Fruit fly (Drosophila melanogaster) whole organism, prepupa: ENCODE results near the gene sau.

Source experiments
- Blimp-1 ChIP-seq: fragments of 200-800 bp; sonication (Bioruptor generic); optimal IDR thresholded peaks from 3 replicates; lab custom pipeline; 2017; ENCODE audit warnings: missing biosample characterization, missing genetic modification characterization, mild to moderate bottlenecking, moderate library complexity, missing genetic modification reagents
- CG10631 ChIP-seq: fragments of 200-800 bp; sonication (Bioruptor generic); optimal IDR thresholded peaks from 2 replicates; lab custom pipeline; 2016; ENCODE audit warnings: missing biosample characterization, missing genetic modification characterization
- CG10669 ChIP-seq: fragments of 200-800 bp; sonication (Bioruptor generic); optimal IDR thresholded peaks from 3 replicates; lab custom pipeline; 2018; ENCODE audit warnings: missing biosample characterization, mild to moderate bottlenecking, missing genetic modification characterization, moderate library complexity
- CG11762 ChIP-seq: fragments of 200-800 bp; sonication (Bioruptor generic); optimal IDR thresholded peaks from 3 replicates; lab custom pipeline; 2016; ENCODE audit warnings: missing biosample characterization, missing genetic modification characterization; ENCODE audit not compliant: insufficient read depth
- CG15336 ChIP-seq: fragments of 200-800 bp; sonication (Bioruptor generic); IDR thresholded peaks from 2 replicates; pipeline ENCODE4 v1.3.6; 2022; ENCODE audit warnings: missing biosample characterization, missing genetic modification characterization
- CG1621 ChIP-seq: fragments of 200-800 bp; sonication (Bioruptor generic); optimal IDR thresholded peaks from 3 replicates; lab custom pipeline; 2018; ENCODE audit warnings: missing biosample characterization, mild to moderate bottlenecking, missing genetic modification characterization
- CG16779 ChIP-seq: fragments of 200-800 bp; sonication (Bioruptor generic); optimal IDR thresholded peaks from 3 replicates; lab custom pipeline; 2017; ENCODE audit warnings: missing biosample characterization, mild to moderate bottlenecking, missing genetic modification characterization
- CG3032 ChIP-seq: fragments of 200-800 bp; optimal IDR thresholded peaks from 2 replicates; lab custom pipeline; 2019; ENCODE audit warnings: missing biosample characterization, mild to moderate bottlenecking, missing genetic modification characterization, moderate library complexity
- CG31627 ChIP-seq: fragments of 200-800 bp; sonication (Bioruptor generic); optimal IDR thresholded peaks from 3 replicates; lab custom pipeline; 2016; ENCODE audit warnings: missing biosample characterization, missing genetic modification characterization
- CG32006 ChIP-seq: fragments of 200-800 bp; sonication (Bioruptor generic); optimal IDR thresholded peaks from 3 replicates; lab custom pipeline; 2017; ENCODE audit warnings: missing biosample characterization, mild to moderate bottlenecking, missing genetic modification characterization
- CG34406 ChIP-seq: fragments of 200-800 bp; sonication (Bioruptor generic); optimal IDR thresholded peaks from 3 replicates; lab custom pipeline; 2016; ENCODE audit warnings: missing biosample characterization, missing genetic modification characterization
- CG3919 ChIP-seq: fragments of 200-800 bp; sonication (Bioruptor generic); optimal IDR thresholded peaks from 3 replicates; lab custom pipeline; 2016; ENCODE audit warnings: missing biosample characterization, missing genetic modification characterization
- CG6163 ChIP-seq: fragments of 200-800 bp; sonication (Bioruptor generic); IDR thresholded peaks from 3 replicates; pipeline ENCODE4 v1.3.6; 2022; ENCODE audit warnings: missing biosample characterization, missing genetic modification characterization
- CG6792 ChIP-seq: fragments of 200-800 bp; sonication (Bioruptor generic); optimal IDR thresholded peaks from 3 replicates; lab custom pipeline; 2016; ENCODE audit warnings: missing biosample characterization, missing genetic modification characterization
- CG6808 ChIP-seq: fragments of 200-800 bp; sonication (Bioruptor generic); optimal IDR thresholded peaks from 3 replicates; lab custom pipeline; 2017; ENCODE audit warnings: missing biosample characterization, missing genetic modification characterization, mild to moderate bottlenecking, moderate library complexity, missing genetic modification reagents
- CG8119 ChIP-seq: fragments of 200-800 bp; sonication (Bioruptor generic); IDR thresholded peaks from 3 replicates; pipeline ENCODE4 v1.3.6; 2022; ENCODE audit warnings: missing biosample characterization, missing genetic modification characterization
- CG8319 ChIP-seq: fragments of 200-800 bp; sonication (Bioruptor generic); optimal IDR thresholded peaks from 3 replicates; lab custom pipeline; 2016; ENCODE audit warnings: missing biosample characterization, missing genetic modification characterization
- CG8632 ChIP-seq: fragments of 200-800 bp; sonication (Bioruptor generic); optimal IDR thresholded peaks from 3 replicates; lab custom pipeline; 2016; ENCODE audit warnings: missing biosample characterization, missing genetic modification characterization
- CG9139 ChIP-seq: fragments of 200-800 bp; sonication (Bioruptor generic); optimal IDR thresholded peaks from 3 replicates; lab custom pipeline; 2017; ENCODE audit warnings: missing biosample characterization, mild to moderate bottlenecking, missing genetic modification characterization
- Eip75B ChIP-seq: fragments of 200-800 bp; sonication (Bioruptor generic); optimal IDR thresholded peaks from 3 replicates; lab custom pipeline; 2016; ENCODE audit warnings: missing biosample characterization, missing genetic modification characterization
- Eip78C ChIP-seq: fragments of 200-800 bp; sonication (Bioruptor generic); peaks from one replicate; lab custom pipeline; 2016; ENCODE audit warnings: missing biosample characterization, missing genetic modification characterization
- Eip93F ChIP-seq: fragments of 200-800 bp; sonication (Bioruptor generic); optimal IDR thresholded peaks from 2 replicates; lab custom pipeline; 2016; ENCODE audit warnings: missing biosample characterization, mild to moderate bottlenecking, missing genetic modification characterization
- Ets21C ChIP-seq: fragments of 200-800 bp; sonication (Bioruptor generic); optimal IDR thresholded peaks from 3 replicates; lab custom pipeline; 2016; ENCODE audit warnings: missing biosample characterization, missing genetic modification characterization
- Gug ChIP-seq: fragments of 200-800 bp; sonication (Bioruptor generic); IDR thresholded peaks from 2 replicates; pipeline ENCODE4 v1.3.6; 2022; ENCODE audit warnings: missing biosample characterization, missing genetic modification characterization
- Hr39 ChIP-seq: fragments of 200-800 bp; sonication (Bioruptor generic); optimal IDR thresholded peaks from 2 replicates; lab custom pipeline; 2016; ENCODE audit warnings: missing biosample characterization, missing genetic modification characterization
- OdsH ChIP-seq: fragments of 200-800 bp; sonication (Bioruptor generic); optimal IDR thresholded peaks from 3 replicates; lab custom pipeline; 2016; ENCODE audit warnings: missing biosample characterization, missing genetic modification characterization
- Smox ChIP-seq: fragments of 200-800 bp; sonication (Bioruptor generic); optimal IDR thresholded peaks from 3 replicates; lab custom pipeline; 2016; ENCODE audit warnings: missing biosample characterization, missing genetic modification characterization
- Sox102F ChIP-seq: fragments of 200-800 bp; sonication (Bioruptor generic); optimal IDR thresholded peaks from 2 replicates; lab custom pipeline; 2016; ENCODE audit warnings: missing biosample characterization, mild to moderate bottlenecking, missing genetic modification characterization
- Sox14 ChIP-seq: fragments of 200-800 bp; sonication (Bioruptor generic); optimal IDR thresholded peaks from 3 replicates; lab custom pipeline; 2016; ENCODE audit warnings: missing biosample characterization, missing genetic modification characterization
- Sox15 ChIP-seq: fragments of 200-800 bp; sonication (Bioruptor generic); optimal IDR thresholded peaks from 3 replicates; lab custom pipeline; 2016; ENCODE audit warnings: missing biosample characterization, missing genetic modification characterization
- achi ChIP-seq: fragments of 200-800 bp; sonication (Bioruptor generic); optimal IDR thresholded peaks from 3 replicates; lab custom pipeline; 2016; ENCODE audit warnings: missing biosample characterization, missing genetic modification characterization
- acj6 ChIP-seq: fragments of 200-800 bp; sonication (Bioruptor generic); optimal IDR thresholded peaks from 3 replicates; lab custom pipeline; 2016; ENCODE audit warnings: missing biosample characterization, missing genetic modification characterization
- cyc ChIP-seq: fragments of 200-800 bp; sonication (Bioruptor generic); optimal IDR thresholded peaks from 3 replicates; lab custom pipeline; 2016; ENCODE audit warnings: missing biosample characterization, missing genetic modification characterization
- dac ChIP-seq: fragments of 200-800 bp; sonication (Bioruptor generic); optimal IDR thresholded peaks from 2 replicates; lab custom pipeline; 2017; ENCODE audit warnings: missing biosample characterization, mild to moderate bottlenecking, missing genetic modification characterization
- dsx ChIP-seq: fragments of 200-800 bp; optimal IDR thresholded peaks from 3 replicates; lab custom pipeline; 2019; ENCODE audit warnings: missing biosample characterization, mild to moderate bottlenecking, missing genetic modification characterization, moderate library complexity; ENCODE audit not compliant: poor library complexity, severe bottlenecking
- eg ChIP-seq: fragments of 200-800 bp; sonication (Bioruptor generic); IDR thresholded peaks from 3 replicates; pipeline ENCODE4 v1.3.6; 2022; ENCODE audit warnings: missing biosample characterization, missing genetic modification characterization
- esn ChIP-seq: fragments of 200-800 bp; sonication (Bioruptor generic); optimal IDR thresholded peaks from 2 replicates; lab custom pipeline; 2016; ENCODE audit warnings: missing biosample characterization, mild to moderate bottlenecking, missing genetic modification characterization, moderate library complexity
- fd59A ChIP-seq: fragments of 200-800 bp; sonication (Bioruptor generic); optimal IDR thresholded peaks from 2 replicates; lab custom pipeline; 2017; ENCODE audit warnings: missing biosample characterization, mild to moderate bottlenecking, missing genetic modification characterization, missing genetic modification reagents
- fd85E ChIP-seq: fragments of 200-800 bp; sonication (Bioruptor generic); optimal IDR thresholded peaks from 3 replicates; lab custom pipeline; 2016; ENCODE audit warnings: missing biosample characterization, missing genetic modification characterization
- fkh ChIP-seq: fragments of 200-800 bp; sonication (Bioruptor generic); optimal IDR thresholded peaks from 3 replicates; lab custom pipeline; 2017; ENCODE audit warnings: missing biosample characterization, mild to moderate bottlenecking, missing genetic modification characterization, moderate library complexity
- net ChIP-seq: fragments of 200-800 bp; sonication (Bioruptor generic); optimal IDR thresholded peaks from 3 replicates; lab custom pipeline; 2016; ENCODE audit warnings: missing biosample characterization, missing genetic modification characterization
- pdm3 ChIP-seq: fragments of 200-800 bp; sonication (Bioruptor generic); optimal IDR thresholded peaks from 3 replicates; lab custom pipeline; 2016; ENCODE audit warnings: missing biosample characterization, missing genetic modification characterization
- salr ChIP-seq, 2 experiments: fragments of 200-800 bp; sonication (Bioruptor generic); optimal IDR thresholded peaks; 3 replicates each; lab custom pipeline; 2016 to 2018; ENCODE audit warnings: missing biosample characterization in 2 of 2, missing genetic modification characterization in 2 of 2, mild to moderate bottlenecking in 1 of 2
- ss ChIP-seq, 2 experiments: fragments of 200-800 bp; sonication (Bioruptor generic); optimal IDR thresholded peaks; 2 replicates in 1 of 2; 3 replicates in 1 of 2; lab custom pipeline; 2017 to 2018; ENCODE audit warnings: mild to moderate bottlenecking in 2 of 2, missing biosample characterization in 2 of 2, missing genetic modification characterization in 2 of 2, moderate library complexity in 1 of 2
- svp ChIP-seq: fragments of 200-800 bp; sonication (Bioruptor generic); peaks from one replicate; lab custom pipeline; 2016; ENCODE audit warnings: missing biosample characterization, missing genetic modification characterization
- topi ChIP-seq: fragments of 200-800 bp; sonication (Bioruptor generic); optimal IDR thresholded peaks from 3 replicates; lab custom pipeline; 2016; ENCODE audit warnings: missing biosample characterization, missing genetic modification characterization

Gene sau

DNA sequence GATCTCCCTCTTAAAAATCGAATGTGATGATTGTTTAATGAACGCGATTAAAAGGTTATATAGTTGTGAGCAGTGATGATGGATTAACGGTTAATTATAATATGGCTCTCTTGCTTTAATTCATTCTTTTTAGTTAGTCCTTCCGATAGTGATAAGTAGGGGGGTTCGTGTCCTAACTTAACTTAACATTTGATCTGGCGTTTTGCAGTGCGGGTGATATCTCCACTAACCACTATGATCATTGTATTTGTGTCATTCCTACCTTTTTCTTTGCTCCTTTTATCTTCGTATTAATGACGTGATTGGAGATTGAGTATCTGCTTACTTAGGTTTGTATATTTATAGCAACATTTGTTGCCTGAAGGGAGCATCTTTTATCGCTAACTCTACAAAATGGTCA, 30.8 kb upstream of the sau start:
- TF ChIP-seq CG8119: no peak
- no peak for TF ChIP-seq Sox14
- TF ChIP-seq CG31627 (GFP tag; lab: Kevin White, UChicago): no peak
- TF ChIP-seq CG1621: no peak
- no peak for TF ChIP-seq Sox102F (GFP tag; lab: Kevin White, UChicago)
- TF ChIP-seq CG3919 (GFP tag; lab: Kevin White, UChicago): no peak
- no peak for TF ChIP-seq salr (GFP tag; optimal IDR thresholded peaks at IDR 0.05; lab: Kevin White, UChicago)
- no peak for TF ChIP-seq topi
- no peak for TF ChIP-seq eg (GFP tag; lab: Robert Waterston, UW)
- no peak for TF ChIP-seq ss (GFP tag; optimal IDR thresholded peaks at IDR 0.05; lab: Kevin White, UChicago)
- no peak for TF ChIP-seq Smox
- TF ChIP-seq CG9139 (GFP tag; lab: Kevin White, UChicago): no peak
- no peak for TF ChIP-seq acj6 (GFP tag; lab: Kevin White, UChicago)
- no peak for TF ChIP-seq CG8319 (GFP tag; lab: Kevin White, UChicago)
- no peak for TF ChIP-seq CG6163 (GFP tag; lab: Robert Waterston, UW)
- no peak for TF ChIP-seq dac

DNA sequence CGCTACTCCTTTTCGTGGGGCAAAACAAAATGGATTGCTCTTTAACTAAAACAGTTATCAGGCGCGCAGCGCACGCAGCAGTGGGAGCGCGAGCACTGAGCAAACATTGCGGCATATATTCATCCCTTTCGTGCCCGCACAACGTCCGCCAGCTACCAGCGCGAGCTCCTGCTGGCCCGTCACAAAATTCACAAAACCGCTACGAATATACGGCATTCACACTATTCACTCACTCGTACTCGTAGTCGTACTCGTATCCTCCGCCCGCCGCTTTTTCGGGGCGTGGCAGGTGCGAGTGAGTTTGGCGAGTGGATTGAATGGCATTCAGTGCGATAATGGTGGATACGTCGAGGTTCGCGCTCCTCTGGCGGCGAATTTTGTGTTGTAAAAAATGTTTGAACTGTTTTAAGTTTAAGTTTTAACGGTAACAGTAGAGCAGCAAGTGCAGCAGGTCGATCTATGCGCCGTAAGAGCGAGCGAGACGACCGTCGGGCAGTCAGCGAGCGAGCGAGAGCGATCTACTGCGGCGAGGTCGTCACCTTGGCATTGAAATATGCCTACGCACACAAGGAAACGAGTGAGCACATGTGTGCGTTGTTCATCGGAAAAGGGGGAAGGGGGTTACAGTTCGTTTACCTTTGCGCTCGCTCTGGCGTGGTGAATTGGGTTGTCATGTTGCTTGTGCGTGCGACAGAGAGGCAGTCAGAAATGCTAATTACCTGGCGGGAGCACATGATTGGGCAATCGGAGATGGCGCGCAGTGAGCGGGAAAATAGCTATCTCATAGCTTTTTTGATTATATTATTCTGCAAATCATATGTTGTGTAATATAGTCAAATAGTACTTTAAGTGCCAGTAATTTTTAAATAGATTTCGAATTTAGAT, 29.3 kb upstream of the sau start:
- peak; percentile 43 for TF ChIP-seq Sox102F (GFP tag; lab: Kevin White, UChicago)
- TF ChIP-seq Sox15 (GFP tag; lab: Kevin White, UChicago): no peak
- TF ChIP-seq CG3032: peak; percentile 31
- TF ChIP-seq svp (GFP tag; lab: Kevin White, UChicago): peak; percentile 100
- peak; percentile 0 for TF ChIP-seq fd59A (GFP tag; lab: Kevin White, UChicago)
- TF ChIP-seq CG10631: peak; percentile 74
- peak; percentile 63 for TF ChIP-seq Smox
- peak; percentile 48 for TF ChIP-seq cyc (GFP tag; lab: Kevin White, UChicago)
- TF ChIP-seq CG1621: peak; percentile 93
- TF ChIP-seq net (GFP tag; lab: Kevin White, UChicago): peak; percentile 47
- TF ChIP-seq Eip78C (GFP tag; lab: Kevin White, UChicago): peak; percentile 80
- peak; percentile 60 for TF ChIP-seq dsx (GFP tag; lab: Kevin White, UChicago)
- TF ChIP-seq CG6792 (GFP tag; lab: Kevin White, UChicago): peak; percentile 23
- peak; percentile 99 for TF ChIP-seq fkh (GFP tag; lab: Kevin White, UChicago)
- no peak for TF ChIP-seq Gug (GFP tag; lab: Robert Waterston, UW)
- TF ChIP-seq Ets21C: peak; percentile 52
- peak; percentile 58 for TF ChIP-seq topi
- peak; percentile 7 for TF ChIP-seq CG8632
- peak; percentile 9 for TF ChIP-seq CG10669 (GFP tag; lab: Kevin White, UChicago)
- TF ChIP-seq pdm3 (GFP tag; lab: Kevin White, UChicago): peak; percentile 69
- TF ChIP-seq Eip93F: no peak
- peak; percentile 65 for TF ChIP-seq CG16779 (tag; lab: Kevin White, UChicago)
- TF ChIP-seq CG6808 (GFP tag; lab: Kevin White, UChicago): peak; percentile 55
- peak; percentile 21 for TF ChIP-seq Blimp-1 (GFP tag; lab: Kevin White, UChicago)
- no peak for TF ChIP-seq CG6163 (GFP tag; lab: Robert Waterston, UW)
- TF ChIP-seq ss (GFP tag; optimal IDR thresholded peaks at IDR 0.05; lab: Kevin White, UChicago): peak; percentile 62 to 78
- TF ChIP-seq CG15336: no peak
- peak; percentile 67 for TF ChIP-seq CG9139 (GFP tag; lab: Kevin White, UChicago)
- TF ChIP-seq fd85E: no peak
- TF ChIP-seq OdsH (GFP tag; lab: Kevin White, UChicago): peak; percentile 68
- TF ChIP-seq CG34406 (GFP tag; lab: Kevin White, UChicago): peak; percentile 1
- peak; percentile 52 for TF ChIP-seq esn
- TF ChIP-seq salr (GFP tag; optimal IDR thresholded peaks at IDR 0.05; lab: Kevin White, UChicago): peak in 1 of 2 experiments; percentile 77
- peak; percentile 48 for TF ChIP-seq Sox14
- TF ChIP-seq achi (GFP tag; lab: Kevin White, UChicago): peak; percentile 67
- TF ChIP-seq CG11762 (GFP tag; lab: Kevin White, UChicago): peak; percentile 30
- peak; percentile 77 for TF ChIP-seq Hr39 (GFP tag; lab: Kevin White, UChicago)
- peak; percentile 34 for TF ChIP-seq dac
- TF ChIP-seq acj6 (GFP tag; lab: Kevin White, UChicago): peak; percentile 69
- TF ChIP-seq Eip75B (GFP tag; lab: Kevin White, UChicago): peak; percentile 84
- peak; percentile 67 for TF ChIP-seq CG32006 (GFP tag; lab: Kevin White, UChicago)
